Fruit fly (Drosophila melanogaster): ENCODE results near the gene Sxl.
A peak's percentile ranks its signal among the peaks of the same experiment; 100 is the strongest.

Sxl gene

dm6 chrX:7096495-7096995 is 1.3 kb downstream of the Sxl start (continued):
- peak; percentile 52 for TF ChIP-seq CG18011 (GFP tag; optimal IDR thresholded peaks at IDR 0.05)
- peak; percentile 80 for TF ChIP-seq CG6854 (GFP tag; optimal IDR thresholded peaks at IDR 0.05)
- TF ChIP-seq sr (GFP tag; IDR thresholded peaks at IDR 0.05) = peak; percentile 24; the same call in 1 of the 3 replicates
- 0 out of 2 replicates have a peak, but pooled peaks have one; percentile 47 for TF ChIP-seq CG16779 (GFP tag; IDR thresholded peaks at IDR 0.05)
- peak; percentile 76 for TF ChIP-seq CG13775 (GFP tag; optimal IDR thresholded peaks at IDR 0.05)
- peak; percentile 52 for TF ChIP-seq chm (GFP tag; IDR thresholded peaks at IDR 0.05)
- peak; percentile 66; the same call in 2 of the 3 replicates for TF ChIP-seq Optix (GFP tag; IDR thresholded peaks at IDR 0.05)
- TF ChIP-seq Hr3 (GFP tag; optimal IDR thresholded peaks at IDR 0.05) = peak; percentile 69
- TF ChIP-seq CG2875 (GFP tag; optimal IDR thresholded peaks at IDR 0.05) = peak; percentile 59
- TF ChIP-seq caup (GFP tag; optimal IDR thresholded peaks at IDR 0.05; ENCODE audit: severe bottlenecking) = peak; percentile 82
- TF ChIP-seq Taf1 (GFP tag; IDR thresholded peaks at IDR 0.05) = peak; percentile 45; the same call in 1 of the 2 replicates
- peak; percentile 27 for TF ChIP-seq CG9876 (GFP tag; optimal IDR thresholded peaks at IDR 0.05)
- TF ChIP-seq CG9215 (GFP tag; IDR thresholded peaks at IDR 0.05) = peak; percentile 88
- TF ChIP-seq Dp (GFP tag; optimal IDR thresholded peaks at IDR 0.05) = no peak
- peak; percentile 57 for TF ChIP-seq B-H2 (GFP tag; optimal IDR thresholded peaks at IDR 0.05)
- TF ChIP-seq Hr39 (optimal IDR thresholded peaks at IDR 0.05) = no peak
- TF ChIP-seq esg (GFP tag; conservative IDR thresholded peaks at IDR 0.05) = peak; percentile 74
- peak; percentile 23 for TF ChIP-seq emc (GFP tag; optimal IDR thresholded peaks at IDR 0.05)
- no peak for TF ChIP-seq Dll (GFP tag; IDR thresholded peaks at IDR 0.05; ENCODE audit: partially characterized antibody)
- TF ChIP-seq Camta (GFP tag; optimal IDR thresholded peaks at IDR 0.05) = peak; percentile 70
- peak; percentile 81 for TF ChIP-seq D19A (tag; optimal IDR thresholded peaks at IDR 0.05)
- peak; percentile 45 for TF ChIP-seq Jarid2 (GFP tag; optimal IDR thresholded peaks at IDR 0.05)
- peak; percentile 70 for TF ChIP-seq NFAT (GFP tag; IDR thresholded peaks at IDR 0.05)
- peak; percentile 79 for TF ChIP-seq Hsf (GFP tag; optimal IDR thresholded peaks at IDR 0.05)
- TF ChIP-seq yki (optimal IDR thresholded peaks at IDR 0.05) = peak; percentile 8
- peak; percentile 54 for TF ChIP-seq CG14667 (GFP tag; IDR thresholded peaks at IDR 0.05)
- peak; percentile 73 for TF ChIP-seq CG31224 (GFP tag; IDR thresholded peaks at IDR 0.05)
- peak; percentile 2 for TF ChIP-seq tup (GFP tag; optimal IDR thresholded peaks at IDR 0.05)
- peak; percentile 24 for TF ChIP-seq ac (GFP tag; optimal IDR thresholded peaks at IDR 0.05)
- TF ChIP-seq bsh (GFP tag; optimal IDR thresholded peaks at IDR 0.05) = peak; percentile 2 to 84
- TF ChIP-seq Adf1 (GFP tag; IDR thresholded peaks at IDR 0.05) = peak; percentile 53
- peak; percentile 72 for TF ChIP-seq Nf-YC (tag; optimal IDR thresholded peaks at IDR 0.05)
- peak; percentile 42 for TF ChIP-seq gro (GFP tag; optimal IDR thresholded peaks at IDR 0.05)
- peak; percentile 43; the same call in 2 of the 3 replicates for TF ChIP-seq B-H1 (GFP tag; IDR thresholded peaks at IDR 0.05)
- TF ChIP-seq mam (GFP tag; optimal IDR thresholded peaks at IDR 0.05) = peak; percentile 72
- peak; percentile 90 for TF ChIP-seq CG2120 (GFP tag; optimal IDR thresholded peaks at IDR 0.05)
- peak; percentile 65 for TF ChIP-seq scrt (GFP tag; optimal IDR thresholded peaks at IDR 0.05)
- TF ChIP-seq CG13894 (tag; optimal IDR thresholded peaks at IDR 0.05) = peak; percentile 77
- peak; percentile 66 for TF ChIP-seq wek (GFP tag; optimal IDR thresholded peaks at IDR 0.05)
- TF ChIP-seq Lhr (GFP tag; optimal IDR thresholded peaks at IDR 0.05) = peak; percentile 41
- TF ChIP-seq tx (GFP tag; optimal IDR thresholded peaks at IDR 0.05) = peak; percentile 70
- peak; percentile 86 for TF ChIP-seq CG32532 (GFP tag; IDR thresholded peaks at IDR 0.05)
- no peak for TF ChIP-seq HLHmδ (GFP tag; optimal IDR thresholded peaks at IDR 0.05)
- TF ChIP-seq ken (GFP tag; IDR thresholded peaks at IDR 0.05) = peak; percentile 73; the same call in 2 of the 3 replicates
- TF ChIP-seq CG7839 (tag; optimal IDR thresholded peaks at IDR 0.05) = peak; percentile 91
- TF ChIP-seq CG6272 (GFP tag; IDR thresholded peaks at IDR 0.05) = 0 out of 2 replicates have a peak, but pooled peaks have one; percentile 51
- TF ChIP-seq grau (tag; optimal IDR thresholded peaks at IDR 0.05) = peak; percentile 89
- peak; percentile 80 for TF ChIP-seq CG15479 (GFP tag; optimal IDR thresholded peaks at IDR 0.05)
- peak; percentile 43 for TF ChIP-seq exex (tag; optimal IDR thresholded peaks at IDR 0.05)
- peak; percentile 77 for TF ChIP-seq slp2 (GFP tag; optimal IDR thresholded peaks at IDR 0.05)
